Worm (Caenorhabditis elegans): ENCODE measurements around the gene egas-2.

- TF ChIP-seq unc-130 (tag; optimal IDR thresholded peaks at IDR 0.05) (no peak), ceh-82 (tag; optimal IDR thresholded peaks at IDR 0.05) (peak in 2 of 3 experiments; percentile 33 to 41), snpc-4 (tag; optimal IDR thresholded peaks at IDR 0.05) (peak; percentile 44)
Measured at ce11 chrV:18689681-18690080, 39.5 kb downstream of the egas-2 start, which contains the start of the genes ubc-19 and Y69H2.7.
